Fruit fly (Drosophila melanogaster) whole organism, adult: ENCODE results near the gene yellow-k.
A peak's percentile ranks its signal among the peaks of the same experiment; 100 is the strongest.

Experiments
- CG11617 ChIP-seq: fragments of 200-800 bp; sonication (Bioruptor generic); optimal IDR thresholded peaks from 2 replicates; lab custom pipeline; 2017; ENCODE audit warnings: mild to moderate bottlenecking, missing biosample characterization, missing genetic modification reagents, missing genetic modification characterization
- CG12768 ChIP-seq: fragments of 200-800 bp; sonication (Bioruptor generic); optimal IDR thresholded peaks from 2 replicates; lab custom pipeline; 2017; ENCODE audit warnings: missing biosample characterization, missing genetic modification characterization, mild to moderate bottlenecking, moderate library complexity, missing genetic modification reagents
- CG14711 ChIP-seq: fragments of 200-800 bp; sonication (Bioruptor generic); optimal IDR thresholded peaks from 2 replicates; lab custom pipeline; 2018; ENCODE audit warnings: missing biosample characterization, mild to moderate bottlenecking, missing genetic modification characterization, moderate library complexity
- CG1620 ChIP-seq: fragments of 200-800 bp; sonication (Bioruptor generic); optimal IDR thresholded peaks from 2 replicates; lab custom pipeline; 2016; ENCODE audit warnings: missing biosample characterization, missing genetic modification characterization
- CG33017 ChIP-seq: fragments of 200-800 bp; sonication (Bioruptor generic); optimal IDR thresholded peaks from 2 replicates; lab custom pipeline; 2018; ENCODE audit warnings: missing biosample characterization, mild to moderate bottlenecking, missing genetic modification characterization, moderate library complexity
- CG5204 ChIP-seq: fragments of 200-800 bp; sonication (Bioruptor generic); optimal IDR thresholded peaks from 2 replicates; lab custom pipeline; 2016; ENCODE audit warnings: missing biosample characterization, missing genetic modification characterization
- CG7045 ChIP-seq: fragments of 200-800 bp; sonication (Bioruptor generic); optimal IDR thresholded peaks from 2 replicates; lab custom pipeline; 2017; ENCODE audit warnings: missing biosample characterization, mild to moderate bottlenecking, missing genetic modification characterization
- CG7101 ChIP-seq: fragments of 200-800 bp; sonication (Bioruptor generic); optimal IDR thresholded peaks from 2 replicates; lab custom pipeline; 2018; ENCODE audit warnings: missing biosample characterization, mild to moderate bottlenecking, missing genetic modification characterization, moderate library complexity
- Clk ChIP-seq: fragments of 200-800 bp; sonication (Bioruptor generic); optimal IDR thresholded peaks from 2 replicates; lab custom pipeline; 2017; ENCODE audit warnings: missing biosample characterization, missing genetic modification characterization
- Crg-1 ChIP-seq: fragments of 200-800 bp; sonication (Bioruptor generic); optimal IDR thresholded peaks from 2 replicates; lab custom pipeline; 2016; ENCODE audit warnings: missing biosample characterization, missing genetic modification characterization
- Hr96 ChIP-seq: fragments of 200-800 bp; sonication (Bioruptor generic); optimal IDR thresholded peaks from 2 replicates; lab custom pipeline; 2016; ENCODE audit warnings: missing biosample characterization, missing genetic modification characterization
- Mnt ChIP-seq: fragments of 200-800 bp; sonication (Bioruptor generic); optimal IDR thresholded peaks from 2 replicates; lab custom pipeline; 2016; ENCODE audit warnings: missing biosample characterization, mild to moderate bottlenecking, missing genetic modification characterization
- bab1 ChIP-seq: fragments of 200-800 bp; sonication (Bioruptor generic); optimal IDR thresholded peaks from 3 replicates; lab custom pipeline; 2019; ENCODE audit warnings: missing biosample characterization, mild to moderate bottlenecking, missing genetic modification characterization, moderate library complexity
- cic ChIP-seq: fragments of 200-800 bp; sonication (Bioruptor generic); optimal IDR thresholded peaks from 2 replicates; lab custom pipeline; 2017; ENCODE audit warnings: missing biosample characterization, mild to moderate bottlenecking, missing genetic modification characterization, moderate library complexity
- cnc ChIP-seq, 2 experiments: fragments of >200 bp; optimal IDR thresholded peaks; 2 replicates each; lab custom pipeline; 2017
- kay ChIP-seq: fragments of 200-800 bp; sonication (Bioruptor generic); peaks from one replicate; lab custom pipeline; 2016; ENCODE audit warnings: missing biosample characterization, missing genetic modification characterization, borderline replicate concordance
- ovo ChIP-seq: fragments of 200-800 bp; sonication (Bioruptor generic); optimal IDR thresholded peaks from 2 replicates; lab custom pipeline; 2016; ENCODE audit warnings: missing biosample characterization, missing genetic modification characterization
- pad ChIP-seq: fragments of 200-800 bp; sonication (Bioruptor generic); optimal IDR thresholded peaks from 3 replicates; lab custom pipeline; 2017; ENCODE audit warnings: missing biosample characterization, missing genetic modification characterization, mild to moderate bottlenecking, moderate library complexity, missing genetic modification reagents
- tj ChIP-seq: fragments of 200-800 bp; sonication (Bioruptor generic); optimal IDR thresholded peaks from 3 replicates; lab custom pipeline; 2017; ENCODE audit warnings: missing biosample characterization, mild to moderate bottlenecking, missing genetic modification characterization, moderate library complexity
- toe ChIP-seq: fragments of 200-800 bp; sonication (Bioruptor generic); optimal IDR thresholded peaks from 2 replicates; lab custom pipeline; 2016; ENCODE audit warnings: missing biosample characterization, missing genetic modification characterization

Gene yellow-k

DNA sequence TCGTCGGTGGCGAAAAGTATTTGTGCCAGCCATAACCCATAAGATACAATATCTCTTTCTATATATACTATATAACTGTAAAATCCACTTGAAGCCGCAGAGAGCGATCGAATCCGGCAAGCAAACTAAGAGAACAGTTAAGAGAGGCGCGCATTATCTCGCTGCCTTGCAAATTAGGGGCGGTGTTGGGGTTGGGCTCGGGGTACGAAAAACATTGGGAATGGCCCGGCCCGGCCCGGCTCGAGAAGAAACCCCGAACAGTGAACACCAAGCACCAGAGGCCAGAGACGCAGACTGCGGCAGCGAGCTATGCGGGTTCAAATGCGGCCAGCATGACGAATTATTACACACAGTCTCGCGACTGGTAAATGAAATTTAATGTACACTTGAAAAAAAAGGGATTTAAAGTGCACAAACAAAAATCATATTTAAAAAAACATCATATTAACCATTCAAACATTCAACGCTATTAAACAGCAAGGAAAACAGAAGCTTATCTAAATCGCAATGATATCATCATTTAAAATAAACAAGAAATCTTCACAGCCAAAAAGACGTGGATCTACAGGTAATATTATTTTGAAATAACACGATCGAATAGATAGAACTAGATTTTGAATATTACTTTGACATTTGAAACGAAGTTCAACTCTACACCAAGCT lies 12.1 kb downstream of the yellow-k start:
- peak; percentile 5 for TF ChIP-seq toe (GFP tag; lab: Kevin White, UChicago)
- TF ChIP-seq CG14711 (tag; lab: Kevin White, UChicago): peak; percentile 23
- peak; percentile 82 for TF ChIP-seq CG12768 (GFP tag; lab: Kevin White, UChicago)
- TF ChIP-seq Hr96 (GFP tag; lab: Kevin White, UChicago): peak; percentile 23
- TF ChIP-seq tj (GFP tag; lab: Kevin White, UChicago): peak; percentile 22
- peak; percentile 83 for TF ChIP-seq kay (GFP tag; lab: Kevin White, UChicago)
- no peak for TF ChIP-seq Mnt (GFP tag; lab: Kevin White, UChicago)
- peak; percentile 57 for TF ChIP-seq ovo (GFP tag; lab: Kevin White, UChicago)
- TF ChIP-seq CG5204: peak; percentile 2
- no peak for TF ChIP-seq Crg-1 (GFP tag; lab: Kevin White, UChicago)

DNA sequence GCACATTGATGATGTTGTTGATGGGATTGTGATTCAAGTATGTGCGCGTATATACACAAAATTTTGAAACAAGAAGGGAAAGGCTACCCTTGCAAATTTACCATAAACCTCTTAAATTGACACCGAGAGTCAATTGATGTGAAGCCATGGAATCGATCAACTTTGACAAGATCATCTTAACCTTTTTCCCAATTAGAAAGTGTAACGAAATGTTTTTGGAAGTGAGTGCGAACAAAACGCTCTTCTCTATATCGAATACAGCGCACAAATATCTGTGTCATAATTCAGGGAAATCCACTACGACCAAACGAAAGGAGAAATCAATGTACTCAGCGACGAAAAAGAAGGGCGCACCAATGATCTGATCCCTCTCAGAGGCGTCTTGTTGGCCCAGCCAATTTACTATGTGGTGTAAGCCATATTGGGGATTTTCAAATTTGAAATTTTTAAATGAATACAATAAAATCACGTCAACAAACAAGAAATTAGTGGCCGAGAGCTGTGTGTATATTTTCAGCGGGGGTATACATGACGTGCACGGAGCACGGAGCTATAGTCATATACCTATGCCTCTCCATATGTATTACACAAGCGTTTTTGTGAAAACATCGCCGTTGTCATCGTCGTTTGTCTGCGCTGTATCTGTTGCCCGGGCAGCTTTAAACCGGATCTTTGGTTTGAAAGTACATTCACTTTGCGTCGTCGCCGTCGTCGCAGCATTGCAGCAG lies 13.1 kb downstream of the yellow-k start:
- TF ChIP-seq CG7045 (GFP tag; lab: Kevin White, UChicago) (no peak), CG7101 (tag; lab: Kevin White, UChicago) (peak; percentile 14), Hr96 (GFP tag; lab: Kevin White, UChicago) (peak; percentile 7), tj (GFP tag; lab: Kevin White, UChicago) (no peak), CG14711 (tag; lab: Kevin White, UChicago) (peak; percentile 24), CG5204 (peak; percentile 23), kay (GFP tag; lab: Kevin White, UChicago) (peak; percentile 85)

DNA sequence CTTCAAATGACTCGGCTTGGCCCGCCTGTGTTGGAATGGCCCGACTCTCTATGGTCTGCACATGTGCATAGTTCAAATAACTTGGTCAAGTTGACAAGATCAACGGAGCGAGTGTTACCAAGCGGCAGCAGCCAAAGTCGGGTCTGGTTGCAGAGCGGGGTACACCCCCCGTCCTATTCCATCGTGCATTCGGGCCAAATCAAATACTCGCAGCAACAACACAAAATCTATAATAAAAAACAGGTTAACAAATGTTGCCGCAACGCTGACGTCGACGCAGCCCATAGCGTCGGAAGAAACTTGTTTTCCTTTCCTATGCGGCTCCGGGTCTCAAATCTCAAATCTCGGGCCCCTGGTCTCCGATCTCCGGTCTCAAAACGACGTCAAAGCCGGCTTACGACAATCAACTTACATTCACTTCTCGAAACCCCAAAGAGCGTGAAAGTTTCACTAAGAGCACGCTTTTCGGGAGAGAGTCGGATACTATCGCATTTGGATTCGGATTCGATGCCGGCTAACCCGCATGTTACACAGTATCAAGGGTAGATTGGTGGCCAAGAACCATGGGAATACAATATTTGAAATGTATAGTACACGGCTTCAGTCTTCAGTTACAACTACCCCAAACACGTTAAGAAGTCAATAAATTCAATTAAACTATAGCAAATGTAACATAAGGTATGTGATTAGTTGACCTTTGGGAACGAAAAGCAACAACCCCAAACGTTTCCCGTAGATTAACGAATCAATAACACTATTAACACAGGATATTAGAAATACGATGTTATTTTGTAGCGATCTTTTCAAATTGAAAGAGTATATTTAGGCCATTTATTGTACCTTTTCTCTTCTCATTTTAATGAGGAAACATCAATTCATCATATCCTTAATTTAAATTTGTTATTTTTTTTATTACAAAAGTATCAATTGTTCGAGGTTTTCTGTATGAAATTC lies 14.1 kb downstream of the yellow-k start:
- TF ChIP-seq Mnt (GFP tag; lab: Kevin White, UChicago) (peak; percentile 55), bab1 (GFP tag; lab: Kevin White, UChicago) (peak; percentile 28), ovo (GFP tag; lab: Kevin White, UChicago) (no peak), kay (GFP tag; lab: Kevin White, UChicago) (no peak), CG7101 (tag; lab: Kevin White, UChicago) (peak; percentile 59), CG7045 (GFP tag; lab: Kevin White, UChicago) (peak; percentile 60), CG33017 (peak; percentile 43), CG11617 (GFP tag; lab: Kevin White, UChicago) (peak; percentile 86), toe (GFP tag; lab: Kevin White, UChicago) (peak; percentile 79), Hr96 (GFP tag; lab: Kevin White, UChicago) (peak; percentile 64), CG14711 (tag; lab: Kevin White, UChicago) (no peak), CG5204 (peak; percentile 78), pad (GFP tag; lab: Kevin White, UChicago) (peak; percentile 40), Crg-1 (GFP tag; lab: Kevin White, UChicago) (peak; percentile 61), cnc (optimal IDR thresholded peaks at IDR 0.05; lab: Kevin White, UChicago) (no peak), CG1620 (GFP tag; lab: Kevin White, UChicago) (peak; percentile 30), Clk (peak; percentile 13), cic (GFP tag; lab: Kevin White, UChicago) (no peak), tj (GFP tag; lab: Kevin White, UChicago) (peak; percentile 56), CG12768 (GFP tag; lab: Kevin White, UChicago) (peak; percentile 51)

DNA sequence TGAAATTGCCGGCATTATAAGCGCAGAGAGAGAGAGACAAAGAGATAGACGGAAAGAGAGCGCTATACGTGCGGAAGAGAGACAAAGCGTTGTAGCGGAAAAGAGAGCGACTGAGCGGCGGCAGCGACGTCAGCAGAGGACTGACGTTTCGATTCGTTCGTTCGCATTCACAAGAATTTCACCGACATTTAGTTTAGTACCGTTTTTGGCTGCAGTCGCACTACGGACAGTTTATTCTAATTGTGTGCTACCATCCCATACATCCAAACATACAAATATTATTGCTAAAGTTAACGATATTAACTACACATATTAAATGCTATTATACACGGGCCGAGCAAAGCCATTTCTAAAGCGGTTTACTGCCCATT lies 14.8 kb downstream of the yellow-k start, which contains the start of gene CrebA:
Gene CrebA (plus strand): TSS at position 168 of the 371 bp plus-strand sequence.
- TF ChIP-seq CG5204: no peak
- peak; percentile 21 for TF ChIP-seq kay (GFP tag; lab: Kevin White, UChicago)

- TF ChIP-seq CG7101 (tag; lab: Kevin White, UChicago): no peak
- peak; percentile 92 for TF ChIP-seq pad (GFP tag; lab: Kevin White, UChicago)
- no peak for TF ChIP-seq cic (GFP tag; lab: Kevin White, UChicago)
Observed at dm6 chr3L:15535800-15536225, 15.4 kb downstream of the yellow-k start.

- TF ChIP-seq CG12768 (GFP tag; lab: Kevin White, UChicago) (no peak), kay (GFP tag; lab: Kevin White, UChicago) (peak; percentile 38)
Observed at dm6 chr3L:15536550-15536949, 16.1 kb downstream of the yellow-k start.
